Fruit fly (Drosophila melanogaster) whole organism, embryonic: ENCODE measurements around the gene Trxr1.

Source experiments
- Atf-2 ChIP-seq: fragments of 200-800 bp; sonication (Bioruptor generic); optimal IDR thresholded peaks from 2 replicates; lab custom pipeline; 2016; ENCODE audit warnings: missing biosample characterization, missing genetic modification characterization
- Awh ChIP-seq: fragments of 200-800 bp; sonication (Bioruptor generic); IDR thresholded peaks from 2 replicates; pipeline ENCODE4, ENCODE4 v1.3.6; 2022; ENCODE audit warnings: missing biosample characterization, missing genetic modification characterization
- B-H1 ChIP-seq: fragments of 200-800 bp; sonication (Bioruptor generic); IDR thresholded peaks from 3 replicates; pipeline ENCODE4 v1.3.6; 2022; ENCODE audit warnings: missing biosample characterization, missing genetic modification characterization
- CG10147 ChIP-seq: fragments of 200-800 bp; sonication (Bioruptor generic); optimal IDR thresholded peaks from 2 replicates; lab custom pipeline; 2019; ENCODE audit warnings: missing biosample characterization, mild to moderate bottlenecking, missing genetic modification characterization, moderate library complexity
- CG10979 ChIP-seq: fragments of 200-800 bp; sonication (Bioruptor generic); optimal IDR thresholded peaks from 2 replicates; lab custom pipeline; 2018; ENCODE audit warnings: missing biosample characterization, mild to moderate bottlenecking, missing genetic modification characterization, moderate library complexity
- CG11398 ChIP-seq: fragments of 200-800 bp; sonication (Bioruptor generic); optimal IDR thresholded peaks from 2 replicates; lab custom pipeline; 2016; ENCODE audit warnings: missing biosample characterization, missing genetic modification characterization
- CG14014 ChIP-seq: fragments of 200-800 bp; sonication (Bioruptor generic); IDR thresholded peaks from 2 replicates; pipeline ENCODE4 v1.3.6; 2022; ENCODE audit warnings: missing biosample characterization, missing genetic modification characterization
- CG14050 ChIP-seq: fragments of 200-800 bp; sonication (Bioruptor generic); IDR thresholded peaks from 3 replicates; pipeline ENCODE4 v1.3.6; 2022; ENCODE audit warnings: missing biosample characterization, missing genetic modification characterization
- CG14667 ChIP-seq: fragments of 200-800 bp; sonication (Bioruptor generic); IDR thresholded peaks from 2 replicates; pipeline ENCODE4 v1.3.6; 2022; ENCODE audit warnings: missing biosample characterization, missing genetic modification characterization
- CG15269 ChIP-seq: fragments of 200-800 bp; sonication (Bioruptor generic); optimal IDR thresholded peaks from 2 replicates; lab custom pipeline; 2018; ENCODE audit warnings: missing biosample characterization, mild to moderate bottlenecking, missing genetic modification characterization, moderate library complexity
- CG17328 ChIP-seq: fragments of 200-800 bp; sonication (Bioruptor generic); IDR thresholded peaks from 2 replicates; pipeline ENCODE4 v1.3.6; 2022; ENCODE audit warnings: missing biosample characterization, missing genetic modification characterization
- CG17612 ChIP-seq: fragments of 200-800 bp; sonication (Bioruptor generic); IDR thresholded peaks from 2 replicates; pipeline ENCODE4 v1.3.6; 2022; ENCODE audit warnings: missing biosample characterization, missing genetic modification characterization
- CG18599 ChIP-seq: fragments of 200-800 bp; sonication (Bioruptor generic); optimal IDR thresholded peaks from 3 replicates; lab custom pipeline; 2017; ENCODE audit warnings: missing biosample characterization, missing genetic modification characterization, mild to moderate bottlenecking, moderate library complexity, missing genetic modification reagents
- CG2678 ChIP-seq: fragments of 200-800 bp; sonication (Bioruptor generic); optimal IDR thresholded peaks from 3 replicates; lab custom pipeline; 2019; ENCODE audit warnings: missing biosample characterization, mild to moderate bottlenecking, missing genetic modification characterization, moderate library complexity
- CG2712 ChIP-seq: fragments of 200-800 bp; optimal IDR thresholded peaks from 3 replicates; lab custom pipeline; 2019; ENCODE audit warnings: missing biosample characterization, mild to moderate bottlenecking, missing genetic modification characterization, moderate library complexity
- CG32532 ChIP-seq: fragments of 200-800 bp; sonication (Bioruptor generic); IDR thresholded peaks from 2 replicates; pipeline ENCODE4 v1.3.6; 2022; ENCODE audit warnings: missing biosample characterization, missing genetic modification characterization
- CG4730 ChIP-seq: fragments of 200-800 bp; sonication (Bioruptor generic); IDR thresholded peaks from 2 replicates; pipeline ENCODE4 v1.3.6; 2022; ENCODE audit warnings: missing biosample characterization, missing genetic modification characterization
- CG5245 ChIP-seq: fragments of 200-800 bp; sonication (Bioruptor generic); optimal IDR thresholded peaks from 3 replicates; lab custom pipeline; 2016; ENCODE audit warnings: missing biosample characterization, missing genetic modification characterization
- CG7928 ChIP-seq: fragments of 200-800 bp; sonication (Bioruptor generic); optimal IDR thresholded peaks from 2 replicates; lab custom pipeline; 2017; ENCODE audit warnings: missing biosample characterization, mild to moderate bottlenecking, missing genetic modification characterization
- CG8089 ChIP-seq: fragments of 200-800 bp; sonication (Bioruptor generic); optimal IDR thresholded peaks from 3 replicates; lab custom pipeline; 2016; ENCODE audit warnings: missing biosample characterization, missing genetic modification characterization
- CG8359 ChIP-seq: fragments of 200-800 bp; sonication (Bioruptor generic); optimal IDR thresholded peaks from 2 replicates; lab custom pipeline; 2017; ENCODE audit warnings: missing biosample characterization, mild to moderate bottlenecking, missing genetic modification characterization, borderline replicate concordance
- CG9437 ChIP-seq: fragments of 200-800 bp; sonication (Bioruptor generic); optimal IDR thresholded peaks from 2 replicates; lab custom pipeline; 2018; ENCODE audit warnings: missing biosample characterization, mild to moderate bottlenecking, missing genetic modification characterization
- CG9727 ChIP-seq: fragments of 200-800 bp; sonication (Bioruptor generic); optimal IDR thresholded peaks from 3 replicates; lab custom pipeline; 2017; ENCODE audit warnings: missing biosample characterization, mild to moderate bottlenecking, missing genetic modification characterization
- CG9797 ChIP-seq: fragments of 200-800 bp; sonication (Bioruptor generic); optimal IDR thresholded peaks from 3 replicates; lab custom pipeline; 2018; ENCODE audit warnings: missing biosample characterization, mild to moderate bottlenecking, missing genetic modification characterization
- CG9817 ChIP-seq: fragments of 200-800 bp; sonication (Bioruptor generic); optimal IDR thresholded peaks from 2 replicates; lab custom pipeline; 2018; ENCODE audit warnings: missing biosample characterization, mild to moderate bottlenecking, missing genetic modification characterization, moderate library complexity
- CG9876 ChIP-seq: fragments of 200-800 bp; sonication (Bioruptor generic); optimal IDR thresholded peaks from 2 replicates; lab custom pipeline; 2016; ENCODE audit warnings: missing biosample characterization, missing genetic modification characterization
- Fer1 ChIP-seq: fragments of 200-800 bp; sonication (Bioruptor generic); optimal IDR thresholded peaks from 2 replicates; lab custom pipeline; 2017; ENCODE audit warnings: missing biosample characterization, mild to moderate bottlenecking, missing genetic modification characterization
- Hr39 ChIP-seq: fragments of >200 bp; optimal IDR thresholded peaks from 2 replicates; lab custom pipeline; 2017
- Hsf ChIP-seq: fragments of 200-800 bp; sonication (Bioruptor generic); optimal IDR thresholded peaks from 3 replicates; lab custom pipeline; 2016; ENCODE audit warnings: missing biosample characterization, missing genetic modification characterization
- MBD-R2 ChIP-seq: fragments of 200-800 bp; sonication (Bioruptor generic); IDR thresholded peaks from 2 replicates; pipeline ENCODE4 v1.3.6; 2022; ENCODE audit warnings: missing biosample characterization, missing genetic modification characterization
- MESR4 ChIP-seq: fragments of 200-800 bp; sonication (Bioruptor generic); optimal IDR thresholded peaks from 2 replicates; lab custom pipeline; 2018; ENCODE audit warnings: missing biosample characterization, mild to moderate bottlenecking, missing genetic modification characterization, moderate library complexity
- Mad ChIP-seq: fragments of 200-800 bp; sonication (Bioruptor generic); optimal IDR thresholded peaks from 2 replicates; lab custom pipeline; 2016; ENCODE audit warnings: missing biosample characterization, missing genetic modification characterization
- Poxn ChIP-seq: fragments of 200-800 bp; sonication (Bioruptor generic); IDR thresholded peaks from 2 replicates; pipeline ENCODE4 v1.3.6; 2022; ENCODE audit warnings: missing biosample characterization, missing genetic modification characterization
- Stat92E ChIP-seq, 3 experiments: fragments of >200 bp in 2 of 3; fragments of 200-800 bp in 1 of 3; sonication (Bioruptor generic) in 1 of 3; optimal IDR thresholded peaks; 2 replicates each; lab custom pipeline; 2017 to 2019; ENCODE audit warnings: missing biosample characterization in 3 of 3, missing genetic modification characterization in 3 of 3, mild to moderate bottlenecking in 1 of 3, moderate library complexity in 1 of 3
- ac ChIP-seq: fragments of 200-800 bp; sonication (Bioruptor generic); optimal IDR thresholded peaks from 3 replicates; lab custom pipeline; 2017; ENCODE audit warnings: missing biosample characterization, mild to moderate bottlenecking, missing genetic modification characterization
- bsh ChIP-seq, 2 experiments: fragments of 200-800 bp; sonication (Bioruptor generic); optimal IDR thresholded peaks; 2 replicates each; lab custom pipeline; 2017 to 2018; ENCODE audit warnings: mild to moderate bottlenecking in 2 of 2, missing biosample characterization in 2 of 2, missing genetic modification characterization in 2 of 2, moderate library complexity in 1 of 2
- cad ChIP-seq: fragments of >200 bp; optimal IDR thresholded peaks from 2 replicates; lab custom pipeline; 2017; ENCODE audit warnings: missing biosample characterization, missing genetic modification characterization
- dan ChIP-seq: fragments of 200-800 bp; sonication (Bioruptor generic); IDR thresholded peaks from 2 replicates; pipeline ENCODE4 v1.3.6; 2022; ENCODE audit warnings: missing biosample characterization, missing genetic modification characterization
- dimm ChIP-seq: fragments of 200-800 bp; sonication (Bioruptor generic); IDR thresholded peaks from 2 replicates; pipeline ENCODE4 v1.3.6; 2022; ENCODE audit warnings: missing biosample characterization, missing genetic modification characterization
- esg ChIP-seq: fragments of 200-800 bp; sonication (Bioruptor generic); conservative IDR thresholded peaks from 2 replicates; pipeline ENCODE4 v1.3.6; 2022; ENCODE audit warnings: missing biosample characterization, missing genetic modification characterization
- eve ChIP-seq, 2 experiments: fragments of >200 bp; optimal IDR thresholded peaks; 2 replicates each; lab custom pipeline; 2017; ENCODE audit warnings: missing biosample characterization in 2 of 2, missing genetic modification characterization in 2 of 2
- fd96Cb ChIP-seq: fragments of 200-800 bp; sonication (Bioruptor generic); optimal IDR thresholded peaks from 2 replicates; lab custom pipeline; 2018; ENCODE audit warnings: missing biosample characterization, mild to moderate bottlenecking, missing genetic modification characterization, moderate library complexity
- grau ChIP-seq: fragments of 200-800 bp; optimal IDR thresholded peaks from 3 replicates; lab custom pipeline; 2019; ENCODE audit warnings: missing biosample characterization, mild to moderate bottlenecking, missing genetic modification characterization, moderate library complexity
- h ChIP-seq: fragments of >200 bp; optimal IDR thresholded peaks from 2 replicates; lab custom pipeline; 2017
- ham ChIP-seq: fragments of 200-800 bp; sonication (Bioruptor generic); IDR thresholded peaks from 2 replicates; pipeline ENCODE4 v1.3.6; 2022; ENCODE audit warnings: missing biosample characterization, missing genetic modification characterization
- inv ChIP-seq: fragments of 200-800 bp; sonication (Bioruptor generic); IDR thresholded peaks from 2 replicates; pipeline ENCODE4 v1.3.6; 2022; ENCODE audit warnings: missing biosample characterization, missing genetic modification characterization; ENCODE audit not compliant: partially characterized antibody
- pan ChIP-seq, 4 experiments: fragments of >200 bp in 3 of 4; fragments of 200-800 bp in 1 of 4; sonication (Bioruptor generic) in 1 of 4; optimal IDR thresholded peaks in 3 of 4; IDR thresholded peaks in 1 of 4; 2 replicates each; pipeline versions ENCODE4 v1.3.6 to Lab custom; 2017 to 2022; ENCODE audit warnings: missing biosample characterization in 2 of 4, missing genetic modification characterization in 2 of 4, mixed read lengths in 1 of 4
- seq ChIP-seq: fragments of 200-800 bp; sonication (Bioruptor generic); IDR thresholded peaks from 2 replicates; pipeline ENCODE4 v1.3.6; 2022; ENCODE audit warnings: missing biosample characterization, missing genetic modification characterization
- sisA ChIP-seq: fragments of 200-800 bp; sonication (Bioruptor generic); IDR thresholded peaks from 2 replicates; pipeline ENCODE4 v1.3.6; 2022; ENCODE audit warnings: missing biosample characterization, missing genetic modification characterization
- zen ChIP-seq: fragments of 200-800 bp; sonication (Bioruptor generic); optimal IDR thresholded peaks from 3 replicates; lab custom pipeline; 2018; ENCODE audit warnings: missing biosample characterization, mild to moderate bottlenecking, missing genetic modification characterization, moderate library complexity

Trxr1 gene

DNA sequence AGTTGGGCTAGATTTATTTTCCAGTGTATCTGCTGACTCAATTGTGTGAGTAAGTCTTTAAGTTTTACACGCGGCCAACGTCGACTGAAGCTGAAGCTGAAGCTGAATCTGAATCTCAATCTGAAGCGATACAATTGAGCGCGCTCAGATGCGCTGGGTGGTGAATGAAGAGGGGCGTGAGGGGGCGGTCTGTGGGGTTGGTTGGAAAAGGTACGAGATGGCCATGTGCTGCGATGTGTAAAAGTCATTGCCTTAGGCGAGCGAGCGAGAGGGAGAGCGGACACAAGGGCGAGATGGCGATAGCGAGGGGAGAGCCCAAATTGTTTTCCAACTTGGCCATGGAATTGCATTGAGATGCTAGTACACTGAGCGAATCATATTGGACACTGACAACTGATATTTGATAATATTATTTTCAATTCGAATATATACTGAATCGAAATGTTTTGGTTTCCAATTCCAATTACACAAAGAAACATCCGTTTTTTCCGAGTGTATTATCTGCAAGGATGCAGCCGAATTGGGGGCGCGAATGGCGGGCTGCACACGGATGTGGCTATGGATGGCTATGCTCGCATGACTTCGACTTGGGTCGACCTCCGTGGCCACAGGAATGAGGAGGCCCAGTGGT is 45.6 kb upstream of the Trxr1 start:
- TF ChIP-seq eve (GFP tag; optimal IDR thresholded peaks at IDR 0.05; lab: Kevin White, UChicago): no peak
- no peak for TF ChIP-seq CG17612 (GFP tag; lab: Robert Waterston, UW)
- TF ChIP-seq Hr39 (lab: Kevin White, UChicago): no peak
- no peak for TF ChIP-seq CG8089
- peak; percentile 34 for TF ChIP-seq CG2678 (tag; lab: Kevin White, UChicago)
- no peak for TF ChIP-seq zen (tag; lab: Kevin White, UChicago)
- no peak for TF ChIP-seq ac (GFP tag; lab: Kevin White, UChicago)
- TF ChIP-seq CG14050: peak; percentile 50; the same call in 2 of the 3 replicates
- TF ChIP-seq bsh (GFP tag; optimal IDR thresholded peaks at IDR 0.05; lab: Kevin White, UChicago): peak; percentile 17 to 67
- TF ChIP-seq CG18599 (GFP tag; lab: Kevin White, UChicago): no peak
- TF ChIP-seq CG32532 (GFP tag; lab: Robert Waterston, UW): no peak
- peak; percentile 61 for TF ChIP-seq CG4730 (GFP tag; lab: Robert Waterston, UW)
- TF ChIP-seq MESR4 (GFP tag; lab: Kevin White, UChicago): no peak
- TF ChIP-seq CG10979 (tag; lab: Kevin White, UChicago): peak; percentile 47
- no peak for TF ChIP-seq CG9437 (GFP tag; lab: Kevin White, UChicago)
- no peak for TF ChIP-seq h
- TF ChIP-seq Hsf (GFP tag; lab: Kevin White, UChicago): peak; percentile 28
- TF ChIP-seq CG10147 (GFP tag; lab: Kevin White, UChicago): no peak
- no peak for TF ChIP-seq pan (optimal IDR thresholded peaks at IDR 0.05; lab: Kevin White, UChicago)
- TF ChIP-seq pan (GFP tag; optimal IDR thresholded peaks at IDR 0.05 in 1 of 2, IDR thresholded peaks at IDR 0.05 in 1 of 2): peak in 1 of 2 experiments; percentile 77
- no peak for TF ChIP-seq Atf-2 (GFP tag; lab: Kevin White, UChicago)
- no peak for TF ChIP-seq CG7928 (GFP tag; lab: Kevin White, UChicago)
- peak; percentile 19 for TF ChIP-seq fd96Cb
- peak; percentile 68 for TF ChIP-seq sisA (GFP tag; lab: Robert Waterston, UW)
- TF ChIP-seq dan (GFP tag; lab: Robert Waterston, UW): no peak
- no peak for TF ChIP-seq MBD-R2 (GFP tag; lab: Robert Waterston, UW)
- TF ChIP-seq Stat92E (GFP tag; optimal IDR thresholded peaks at IDR 0.05; lab: Kevin White, UChicago): no peak
- peak; percentile 31; the same call in 1 of the 3 replicates for TF ChIP-seq B-H1
- TF ChIP-seq inv (GFP tag; lab: Robert Waterston, UW): no peak
- no peak for TF ChIP-seq CG9817 (tag; lab: Kevin White, UChicago)
- TF ChIP-seq CG9797 (GFP tag; lab: Kevin White, UChicago): no peak
- TF ChIP-seq CG8359 (GFP tag; lab: Kevin White, UChicago): no peak
- TF ChIP-seq CG14667 (GFP tag; lab: Robert Waterston, UW): peak; percentile 44; the same call in 1 of the 2 replicates
- no peak for TF ChIP-seq cad (GFP tag; lab: Kevin White, UChicago)
- no peak for TF ChIP-seq Mad (GFP tag; lab: Kevin White, UChicago)
- TF ChIP-seq esg: peak; percentile 49
- peak; percentile 21 for TF ChIP-seq CG5245 (GFP tag; lab: Kevin White, UChicago)
- no peak for TF ChIP-seq CG11398 (GFP tag; lab: Kevin White, UChicago)
- peak; percentile 57; the same call in 1 of the 2 replicates for TF ChIP-seq CG14014 (GFP tag; lab: Robert Waterston, UW)
- TF ChIP-seq CG9876 (GFP tag; lab: Kevin White, UChicago): no peak
- TF ChIP-seq Awh (GFP tag; lab: Robert Waterston, UW): 0 out of 2 replicates have a peak, but pooled peaks have one; percentile 53
- TF ChIP-seq Poxn (GFP tag; lab: Robert Waterston, UW): no peak
- TF ChIP-seq CG15269 (tag; lab: Kevin White, UChicago): peak; percentile 52
- TF ChIP-seq seq: peak; percentile 38; the same call in 1 of the 2 replicates
- peak; percentile 17 for TF ChIP-seq grau
- no peak for TF ChIP-seq dimm (GFP tag; lab: Robert Waterston, UW)
- no peak for TF ChIP-seq ham
- TF ChIP-seq Fer1 (GFP tag; lab: Kevin White, UChicago): no peak
- TF ChIP-seq CG17328: peak; percentile 63
- peak; percentile 51 for TF ChIP-seq CG2712
- no peak for TF ChIP-seq CG9727 (GFP tag; lab: Kevin White, UChicago)
